Fruit fly (Drosophila melanogaster) S2 (cell line): Measurements from ENCODE around the gene noc.

Experiments used
- CG8478 ChIP-seq: fragments of >200 bp; optimal IDR thresholded peaks from 2 replicates; lab custom pipeline; 2018
- CTCF ChIP-seq, 2 experiments: fragments of >200 bp; optimal IDR thresholded peaks; 2 replicates each; lab custom pipeline; 2018

dm6 chr2L:14499497-14499896, 8.8 kb downstream of the noc start:
- TF ChIP-seq CTCF (optimal IDR thresholded peaks at IDR 0.05; lab: Kevin White, UChicago) (no peak), CG8478 (no peak)
